Worm (Caenorhabditis elegans) whole organism, L2 larva: Measurements from ENCODE around the gene selt-1.1.

ENCODE experiments used
- C34F6.9 ChIP-seq: fragments of 150-350 bp; optimal IDR thresholded peaks from 2 replicates; lab custom pipeline; 2014; ENCODE audit warnings: missing biosample characterization, missing genetic modification characterization
- R02D3.7 ChIP-seq: fragments of 150-350 bp; optimal IDR thresholded peaks from 2 replicates; lab custom pipeline; 2014; ENCODE audit warnings: missing biosample characterization, missing genetic modification characterization
- ZK546.5 ChIP-seq: sonication (generic microtip); optimal IDR thresholded peaks from 2 replicates; lab custom pipeline; 2017; ENCODE audit warnings: missing biosample characterization, missing genetic modification characterization
- alr-1 ChIP-seq: fragments of 150-350 bp; optimal IDR thresholded peaks from 2 replicates; lab custom pipeline; 2014; ENCODE audit warnings: missing biosample characterization, missing genetic modification characterization
- ama-1 ChIP-seq: fragments of 150-350 bp; optimal IDR thresholded peaks from 2 replicates; lab custom pipeline; 2018; ENCODE audit warnings: inconsistent platforms
- blmp-1 ChIP-seq: sonication (generic microtip); optimal IDR thresholded peaks from 2 replicates; lab custom pipeline; 2017; ENCODE audit warnings: missing genetic modification characterization, mild to moderate bottlenecking, missing compliant biosample characterization, antibody characterized with exemption, moderate library complexity; ENCODE audit not compliant: insufficient read depth
- ceh-82 ChIP-seq: fragments of 150-350 bp; optimal IDR thresholded peaks from 2 replicates; lab custom pipeline; 2014; ENCODE audit warnings: missing biosample characterization, missing genetic modification characterization
- crh-2 ChIP-seq: sonication (generic microtip); optimal IDR thresholded peaks from 2 replicates; lab custom pipeline; 2017; ENCODE audit warnings: missing biosample characterization, missing genetic modification characterization
- dmd-4 ChIP-seq: sonication (generic microtip); optimal IDR thresholded peaks from 2 replicates; lab custom pipeline; 2017; ENCODE audit warnings: missing biosample characterization, missing genetic modification characterization
- egl-27 ChIP-seq: sonication (generic microtip); optimal IDR thresholded peaks from 3 replicates; lab custom pipeline; 2017; ENCODE audit warnings: missing biosample characterization, missing genetic modification reagents, missing genetic modification characterization
- elt-1 ChIP-seq: fragments of 150-350 bp; optimal IDR thresholded peaks from 2 replicates; lab custom pipeline; 2014; ENCODE audit warnings: missing biosample characterization, missing genetic modification characterization
- elt-3 ChIP-seq: sonication (generic microtip); optimal IDR thresholded peaks from 2 replicates; lab custom pipeline; 2017; ENCODE audit warnings: missing biosample characterization, missing genetic modification characterization
- fos-1 ChIP-seq: fragments of 150-350 bp; optimal IDR thresholded peaks from 2 replicates; lab custom pipeline; 2014; ENCODE audit warnings: missing biosample characterization, missing genetic modification characterization
- gmeb-1 ChIP-seq: fragments of 150-350 bp; optimal IDR thresholded peaks from 2 replicates; lab custom pipeline; 2014; ENCODE audit warnings: missing biosample characterization, missing genetic modification characterization
- lin-13 ChIP-seq: fragments of 150-350 bp; optimal IDR thresholded peaks from 2 replicates; lab custom pipeline; 2014; ENCODE audit warnings: missing biosample characterization, missing genetic modification reagents, missing genetic modification characterization
- lin-39 ChIP-seq: fragments of 150-350 bp; optimal IDR thresholded peaks from 2 replicates; lab custom pipeline; 2014; ENCODE audit warnings: missing biosample characterization, missing genetic modification reagents, missing genetic modification characterization
- mab-5 ChIP-seq: fragments of 150-350 bp; optimal IDR thresholded peaks from 2 replicates; lab custom pipeline; 2014; ENCODE audit warnings: missing biosample characterization, missing genetic modification characterization
- mbf-1 ChIP-seq: sonication (generic microtip); optimal IDR thresholded peaks from 2 replicates; lab custom pipeline; 2017; ENCODE audit warnings: missing biosample characterization, missing genetic modification characterization
- nhr-10 ChIP-seq: sonication (generic microtip); optimal IDR thresholded peaks from 2 replicates; lab custom pipeline; 2017; ENCODE audit warnings: missing biosample characterization, missing genetic modification characterization
- nhr-11 ChIP-seq: fragments of 150-350 bp; optimal IDR thresholded peaks from 2 replicates; lab custom pipeline; 2014; ENCODE audit warnings: missing biosample characterization, missing genetic modification characterization
- nhr-12 ChIP-seq: fragments of 150-350 bp; optimal IDR thresholded peaks from 2 replicates; lab custom pipeline; 2014; ENCODE audit warnings: missing biosample characterization, missing genetic modification characterization
- nhr-129 ChIP-seq: fragments of 150-350 bp; optimal IDR thresholded peaks from 2 replicates; lab custom pipeline; 2014; ENCODE audit warnings: missing biosample characterization, missing genetic modification characterization
- nhr-21 ChIP-seq: fragments of 150-350 bp; optimal IDR thresholded peaks from 2 replicates; lab custom pipeline; 2014; ENCODE audit warnings: missing biosample characterization, missing genetic modification characterization
- nhr-25 ChIP-seq: fragments of 150-350 bp; sonication (generic microtip); optimal IDR thresholded peaks from 3 replicates; lab custom pipeline; 2014; ENCODE audit warnings: missing biosample characterization, missing genetic modification characterization
- nhr-6 ChIP-seq: fragments of 150-350 bp; optimal IDR thresholded peaks from 2 replicates; lab custom pipeline; 2014; ENCODE audit warnings: missing biosample characterization, missing genetic modification characterization
- nhr-77 ChIP-seq: fragments of 150-350 bp; optimal IDR thresholded peaks from 2 replicates; lab custom pipeline; 2014; ENCODE audit warnings: missing biosample characterization, missing genetic modification characterization
- peb-1 ChIP-seq: fragments of 150-350 bp; optimal IDR thresholded peaks from 2 replicates; lab custom pipeline; 2014; ENCODE audit warnings: missing biosample characterization, missing genetic modification characterization
- sem-4 ChIP-seq: fragments of 150-350 bp; optimal IDR thresholded peaks from 2 replicates; lab custom pipeline; 2014; ENCODE audit warnings: missing biosample characterization, missing genetic modification reagents, missing genetic modification characterization
- skn-1 ChIP-seq: sonication (generic microtip); optimal IDR thresholded peaks from 2 replicates; lab custom pipeline; 2017; ENCODE audit warnings: missing biosample characterization, missing genetic modification characterization
- sma-3 ChIP-seq: sonication (generic microtip); optimal IDR thresholded peaks from 2 replicates; lab custom pipeline; 2016; ENCODE audit warnings: missing genetic modification reagents, missing genetic modification characterization, missing compliant biosample characterization
- sma-9 ChIP-seq, 2 experiments: fragments of 150-350 bp in 1 of 2; sonication (generic microtip) in 1 of 2; optimal IDR thresholded peaks; 2 replicates each; lab custom pipeline; 2014 to 2016; ENCODE audit warnings: missing genetic modification characterization in 2 of 2, mild to moderate bottlenecking in 1 of 2, missing biosample characterization in 1 of 2, missing compliant biosample characterization in 1 of 2, missing genetic modification reagents in 1 of 2, moderate library complexity in 1 of 2
- unc-39 ChIP-seq: fragments of 150-350 bp; optimal IDR thresholded peaks from 2 replicates; lab custom pipeline; 2014; ENCODE audit warnings: missing biosample characterization, missing genetic modification characterization
- unc-55 ChIP-seq: fragments of 150-350 bp; sonication (generic microtip); optimal IDR thresholded peaks from 3 replicates; lab custom pipeline; 2014; ENCODE audit warnings: missing biosample characterization, missing genetic modification reagents, missing genetic modification characterization
- unc-62 ChIP-seq: fragments of 150-350 bp; optimal IDR thresholded peaks from 2 replicates; lab custom pipeline; 2014; ENCODE audit warnings: missing biosample characterization, missing genetic modification reagents, missing genetic modification characterization
- ztf-1 ChIP-seq: fragments of 200-800 bp; sonication (Bioruptor generic); conservative IDR thresholded peaks from 2 replicates; pipeline ENCODE4 v1.3.6; 2022; ENCODE audit warnings: missing genetic modification characterization, missing compliant biosample characterization
- ztf-4 ChIP-seq: fragments of 150-350 bp; optimal IDR thresholded peaks from 2 replicates; lab custom pipeline; 2014; ENCODE audit warnings: missing biosample characterization, missing genetic modification characterization

Gene selt-1.1

DNA sequence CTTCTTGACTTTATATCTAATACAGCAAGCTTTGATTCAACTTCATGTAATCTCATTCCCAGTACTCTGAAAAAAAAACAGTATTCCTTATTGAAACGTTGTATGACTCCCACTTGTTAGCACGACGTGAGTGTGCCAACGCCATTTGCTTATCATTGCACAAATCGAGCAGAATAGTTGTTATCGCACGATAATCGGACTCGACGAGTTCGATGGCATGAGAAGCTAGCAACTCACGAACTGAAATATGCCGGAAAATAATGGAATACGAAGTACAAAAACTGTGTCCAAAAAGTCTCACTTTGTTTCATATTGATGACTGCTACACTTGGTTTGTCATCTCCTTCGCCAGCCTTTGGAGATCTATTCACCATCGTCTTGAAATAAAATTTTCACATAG is 36.7 kb downstream of the selt-1.1 start:
- no peak for TF ChIP-seq sma-3
- TF ChIP-seq fos-1 (tag; lab: Kevin White, UChicago) = peak; percentile 95
- TF ChIP-seq elt-3 (tag; lab: Kevin White, UChicago) = no peak
- TF ChIP-seq crh-2 (tag; lab: Kevin White, UChicago) = peak; percentile 47
- no peak for TF ChIP-seq blmp-1 (tag; lab: Kevin White, UChicago)
- no peak for TF ChIP-seq lin-13 (GFP tag; lab: Kevin White, UChicago)
- TF ChIP-seq mab-5 (tag; lab: Kevin White, UChicago) = no peak
- no peak for TF ChIP-seq ztf-4 (tag; lab: Kevin White, UChicago)
- TF ChIP-seq nhr-12 = no peak

DNA sequence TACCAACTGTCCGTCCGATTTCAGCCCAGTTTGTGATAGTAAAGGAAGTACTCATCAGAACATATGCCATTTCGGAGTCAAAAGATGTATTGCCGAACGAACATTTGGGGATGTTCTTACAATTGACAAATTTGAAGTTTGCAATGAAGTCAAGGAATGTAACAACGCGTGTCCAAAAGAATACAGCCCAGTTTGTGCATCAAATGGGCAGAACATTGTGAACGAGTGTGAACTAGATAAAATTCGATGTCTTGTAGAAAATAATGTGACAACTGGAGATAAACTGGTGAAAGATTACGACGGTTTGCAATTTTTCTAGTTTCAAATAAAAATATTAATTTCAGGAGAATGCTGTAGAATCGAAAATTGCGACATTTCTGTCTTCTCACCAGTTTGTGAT is 38.5 kb downstream of the selt-1.1 start:
- TF ChIP-seq nhr-129 (tag; lab: Kevin White, UChicago) (no peak), peb-1 (tag; lab: Kevin White, UChicago) (no peak), nhr-77 (tag; lab: Kevin White, UChicago) (no peak), nhr-10 (tag; lab: Kevin White, UChicago) (no peak), unc-39 (tag; lab: Kevin White, UChicago) (no peak), ceh-82 (no peak), R02D3.7 (tag; lab: Kevin White, UChicago) (no peak), lin-39 (tag; lab: Kevin White, UChicago) (no peak), mab-5 (tag; lab: Kevin White, UChicago) (no peak), ama-1 (lab: Kevin White, UChicago) (no peak), nhr-11 (tag; lab: Kevin White, UChicago) (no peak), blmp-1 (tag; lab: Kevin White, UChicago) (no peak), nhr-6 (no peak), ZK546.5 (tag; lab: Kevin White, UChicago) (no peak)

DNA sequence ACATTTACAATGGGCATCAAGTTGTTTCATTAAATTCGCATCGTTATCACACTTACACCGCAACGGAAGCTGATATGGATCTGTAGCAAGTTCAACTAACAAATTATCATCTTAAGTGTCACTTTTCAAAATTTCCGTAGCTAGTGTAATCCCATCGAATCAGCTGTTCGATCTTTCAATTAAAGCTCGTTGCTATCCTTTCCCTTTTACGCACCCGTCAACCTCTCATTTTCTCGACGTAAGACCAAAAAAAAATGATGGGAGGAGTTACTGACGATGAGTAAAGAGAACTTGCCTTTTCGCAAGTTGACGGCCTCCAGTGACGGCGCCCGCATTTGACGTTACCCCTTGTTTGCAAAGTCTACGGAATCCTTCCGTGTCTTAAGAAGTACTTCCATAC is 44.3 kb downstream of the selt-1.1 start, which contains the start of gene F29G6.1:
TSS of gene F29G6.1 (plus strand) at position 301 of the 400 bp plus-strand sequence.
- no peak for TF ChIP-seq elt-1 (tag; lab: Kevin White, UChicago)
- no peak for TF ChIP-seq elt-3 (tag; lab: Kevin White, UChicago)
- TF ChIP-seq ztf-4 (tag; lab: Kevin White, UChicago) = no peak
- TF ChIP-seq sma-9 (GFP tag; optimal IDR thresholded peaks at IDR 0.05; lab: Kevin White, UChicago) = no peak
- no peak for TF ChIP-seq sma-9 (tag; optimal IDR thresholded peaks at IDR 0.05; lab: Kevin White, UChicago)
- no peak for TF ChIP-seq ceh-82
- no peak for TF ChIP-seq dmd-4 (tag; lab: Kevin White, UChicago)
- TF ChIP-seq fos-1 (tag; lab: Kevin White, UChicago) = no peak
- no peak for TF ChIP-seq blmp-1 (tag; lab: Kevin White, UChicago)
- TF ChIP-seq mbf-1 (tag; lab: Kevin White, UChicago) = no peak
- no peak for TF ChIP-seq ztf-1 (GFP tag; lab: Robert Waterston, UW)
- no peak for TF ChIP-seq nhr-77 (tag; lab: Kevin White, UChicago)
- TF ChIP-seq sem-4 (tag; lab: Kevin White, UChicago) = no peak
- no peak for TF ChIP-seq gmeb-1
- TF ChIP-seq egl-27 = no peak
- no peak for TF ChIP-seq unc-55 (GFP tag; lab: Kevin White, UChicago)
- TF ChIP-seq lin-39 (tag; lab: Kevin White, UChicago) = no peak

DNA sequence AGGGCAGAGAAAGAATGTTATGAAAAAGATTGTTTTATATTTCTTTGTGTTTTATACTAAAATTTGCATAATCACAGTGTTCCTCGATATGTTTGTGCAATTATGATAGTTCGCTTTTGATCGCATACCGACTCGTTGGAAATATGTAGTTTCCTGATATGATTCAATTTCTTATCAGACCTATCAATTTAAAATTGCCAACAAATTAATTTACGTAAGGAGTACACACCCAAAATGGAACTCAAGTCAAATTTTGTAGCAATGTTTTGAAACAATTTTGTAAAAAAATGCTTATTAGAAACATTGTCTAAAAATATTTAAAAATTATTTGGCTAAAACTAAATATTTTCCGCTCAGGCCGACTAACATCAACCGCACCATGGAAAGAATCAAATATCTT is 45.7 kb downstream of the selt-1.1 start:
- TF ChIP-seq unc-62 (GFP tag; lab: Kevin White, UChicago) (no peak), skn-1 (no peak), crh-2 (tag; lab: Kevin White, UChicago) (peak; percentile 34), fos-1 (tag; lab: Kevin White, UChicago) (peak; percentile 79), unc-39 (tag; lab: Kevin White, UChicago) (no peak), nhr-21 (tag; lab: Kevin White, UChicago) (no peak), nhr-25 (tag; lab: Kevin White, UChicago) (no peak), sma-3 (no peak)

DNA sequence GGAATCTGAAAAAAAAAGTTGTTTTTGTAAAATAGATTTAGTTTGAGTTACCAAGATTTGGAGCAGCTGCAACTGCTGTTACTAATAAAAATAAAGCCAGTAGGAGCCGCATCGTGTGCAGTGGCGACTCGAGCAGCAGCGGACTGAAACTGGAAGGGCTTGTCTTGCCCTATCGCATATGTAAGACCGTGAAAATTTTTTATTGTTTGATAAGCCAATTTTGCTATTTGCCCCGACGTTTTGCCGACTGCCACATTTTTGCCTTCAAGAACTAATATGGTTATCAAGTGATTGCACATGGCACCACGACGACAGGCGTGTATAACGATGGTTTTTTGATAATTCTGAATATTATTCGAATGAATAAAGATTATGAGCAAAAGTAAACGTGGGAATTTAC is 46.6 kb downstream of the selt-1.1 start, which contains the start of gene T25C12.3:
TSS of gene T25C12.3 (minus strand) at position 262 of the 400 bp plus-strand sequence.
- TF ChIP-seq C34F6.9 (tag; lab: Kevin White, UChicago) (no peak), lin-39 (tag; lab: Kevin White, UChicago) (no peak), alr-1 (no peak), elt-3 (tag; lab: Kevin White, UChicago) (no peak), fos-1 (tag; lab: Kevin White, UChicago) (peak; percentile 55)
- TF ChIP-seq, all 48 proteins: peak for 1
